Fruit fly (Drosophila melanogaster): Measurements from ENCODE around the gene osa.

The osa gene

dm6 chr3R:17646102-17647050, 71.8 kb downstream of the osa start:
- no peak for TF ChIP-seq pan (optimal IDR thresholded peaks at IDR 0.05)
- no peak for TF ChIP-seq pan (GFP tag; optimal IDR thresholded peaks at IDR 0.05 in 1 of 2, IDR thresholded peaks at IDR 0.05 in 1 of 2)
- no peak for TF ChIP-seq CG10565 (GFP tag; optimal IDR thresholded peaks at IDR 0.05)
- TF ChIP-seq twi (tag; optimal IDR thresholded peaks at IDR 0.05) = no peak
- no peak for TF ChIP-seq Sry-δ (GFP tag; optimal IDR thresholded peaks at IDR 0.05)
- TF ChIP-seq Blimp-1 (GFP tag; optimal IDR thresholded peaks at IDR 0.05) = no peak
- no peak for TF ChIP-seq MBD-R2 (GFP tag; IDR thresholded peaks at IDR 0.05)
- TF ChIP-seq CG3065 (GFP tag; optimal IDR thresholded peaks at IDR 0.05) = no peak
- TF ChIP-seq CG4617 (GFP tag; optimal IDR thresholded peaks at IDR 0.05; ENCODE audit: borderline replicate concordance) = no peak
- TF ChIP-seq inv (GFP tag; IDR thresholded peaks at IDR 0.05; ENCODE audit: partially characterized antibody) = peak; percentile 41; the same call in 1 of the 2 replicates
- peak; percentile 6 for TF ChIP-seq Ets97D (GFP tag; optimal IDR thresholded peaks at IDR 0.05)
- TF ChIP-seq stwl (tag; optimal IDR thresholded peaks at IDR 0.05) = no peak
- TF ChIP-seq onecut (GFP tag; IDR thresholded peaks at IDR 0.05) = no peak
- TF ChIP-seq CG30403 (GFP tag; optimal IDR thresholded peaks at IDR 0.05) = no peak
- no peak for TF ChIP-seq Adf1 (GFP tag; IDR thresholded peaks at IDR 0.05)
- TF ChIP-seq CG7963 (GFP tag; IDR thresholded peaks at IDR 0.05; ENCODE audit: partially characterized antibody) = peak; percentile 64; the same call in 1 of the 3 replicates
- TF ChIP-seq caup (GFP tag; optimal IDR thresholded peaks at IDR 0.05; ENCODE audit: severe bottlenecking) = no peak
- peak; percentile 70 for TF ChIP-seq Bgb (GFP tag; IDR thresholded peaks at IDR 0.05; ENCODE audit: partially characterized antibody)
- peak; percentile 74; the same call in 1 of the 3 replicates for TF ChIP-seq HLH4C (GFP tag; IDR thresholded peaks at IDR 0.05; ENCODE audit: partially characterized antibody)
- TF ChIP-seq kay (GFP tag; optimal IDR thresholded peaks at IDR 0.05) = no peak
- TF ChIP-seq dm (GFP tag; optimal IDR thresholded peaks at IDR 0.05) = no peak
- TF ChIP-seq gsb-n (tag; optimal IDR thresholded peaks at IDR 0.05) = no peak
- TF ChIP-seq z (GFP tag; IDR thresholded peaks at IDR 0.05) = 0 out of 3 replicates have a peak, but pooled peaks have one; percentile 21
- peak; percentile 20; the same call in 1 of the 2 replicates for TF ChIP-seq chm (GFP tag; IDR thresholded peaks at IDR 0.05)
- TF ChIP-seq toy (GFP tag; IDR thresholded peaks at IDR 0.05) = no peak
- no peak for TF ChIP-seq CG17612 (GFP tag; IDR thresholded peaks at IDR 0.05)
- TF ChIP-seq CG17328 (GFP tag; IDR thresholded peaks at IDR 0.05) = no peak
- peak; percentile 73; the same call in 1 of the 2 replicates for TF ChIP-seq vvl (GFP tag; IDR thresholded peaks at IDR 0.05)
- peak; percentile 70 for TF ChIP-seq Sry-β (GFP tag; optimal IDR thresholded peaks at IDR 0.05)
- 0 out of 2 replicates have a peak, but pooled peaks have one; percentile 15 for TF ChIP-seq CG6272 (GFP tag; IDR thresholded peaks at IDR 0.05)
- peak; percentile 55; the same call in 2 of the 3 replicates for TF ChIP-seq knrl (GFP tag; IDR thresholded peaks at IDR 0.05; ENCODE audit: partially characterized antibody)
- TF ChIP-seq seq (GFP tag; IDR thresholded peaks at IDR 0.05) = no peak
- TF ChIP-seq CG3847 (GFP tag; IDR thresholded peaks at IDR 0.05) = no peak
- no peak for TF ChIP-seq nmo (GFP tag; optimal IDR thresholded peaks at IDR 0.05)
- peak; percentile 59 for TF ChIP-seq Ets65A (GFP tag)
- TF ChIP-seq CG14441 (GFP tag; IDR thresholded peaks at IDR 0.05) = no peak
- TF ChIP-seq nerfin-2 (GFP tag; IDR thresholded peaks at IDR 0.05; ENCODE audit: partially characterized antibody) = peak; percentile 64
- TF ChIP-seq CG11696 (GFP tag; IDR thresholded peaks at IDR 0.05) = no peak
- no peak for TF ChIP-seq gcm (GFP tag; optimal IDR thresholded peaks at IDR 0.05)
- no peak for TF ChIP-seq BtbVII (GFP tag; optimal IDR thresholded peaks at IDR 0.05)
- no peak for TF ChIP-seq CG15073 (GFP tag; optimal IDR thresholded peaks at IDR 0.05)
- TF ChIP-seq CG10147 (GFP tag; optimal IDR thresholded peaks at IDR 0.05) = no peak
- peak; percentile 64 for TF ChIP-seq CG42726 (GFP tag; IDR thresholded peaks at IDR 0.05; ENCODE audit: partially characterized antibody)
- no peak for TF ChIP-seq cg (GFP tag; optimal IDR thresholded peaks at IDR 0.05)
- TF ChIP-seq CG2120 (GFP tag; optimal IDR thresholded peaks at IDR 0.05) = peak; percentile 12
- no peak for TF ChIP-seq CG4404 (GFP tag; IDR thresholded peaks at IDR 0.05)
- TF ChIP-seq CG17361 (GFP tag; IDR thresholded peaks at IDR 0.05) = no peak
- no peak for TF ChIP-seq CG17802 (tag; optimal IDR thresholded peaks at IDR 0.05)
